Worm (Caenorhabditis elegans): ENCODE results near the gene sbsp-1.

Gene sbsp-1

DNA sequence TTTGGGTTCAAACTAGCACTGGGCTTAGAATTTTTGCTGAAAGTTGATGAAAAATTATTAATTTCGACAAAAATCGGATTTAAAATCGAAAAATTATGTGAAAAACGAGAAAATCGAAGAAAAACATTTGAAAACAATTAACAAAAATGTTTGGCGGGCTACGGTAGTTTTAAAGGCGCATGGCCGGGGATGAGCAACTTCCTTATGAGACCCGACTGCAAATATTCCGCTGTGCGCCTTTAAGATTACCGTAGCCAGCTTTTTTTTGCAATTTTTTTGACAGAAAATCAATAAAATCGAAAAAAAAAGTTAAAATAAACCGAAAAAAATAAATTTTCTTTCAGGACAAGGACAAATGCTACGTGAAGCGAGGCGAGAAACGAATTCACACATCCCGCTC, 44.8 kb downstream of the sbsp-1 start:
- TF ChIP-seq klf-2 (GFP tag; conservative IDR thresholded peaks at IDR 0.05): no peak
- TF ChIP-seq ref-1 (GFP tag; conservative IDR thresholded peaks at IDR 0.05): no peak
- no peak for TF ChIP-seq tab-1 (GFP tag; IDR thresholded peaks at IDR 0.05)
- no peak for TF ChIP-seq cog-1 (tag; optimal IDR thresholded peaks at IDR 0.05)
- no peak for TF ChIP-seq T22C8.4 (GFP tag; IDR thresholded peaks at IDR 0.05)
- TF ChIP-seq ztf-29 (GFP tag; IDR thresholded peaks at IDR 0.05): no peak
- TF ChIP-seq ztf-23 (GFP tag; IDR thresholded peaks at IDR 0.05): no peak
- no peak for TF ChIP-seq flt-1 (GFP tag; IDR thresholded peaks at IDR 0.05)
- no peak for TF ChIP-seq med-1 (GFP tag; optimal IDR thresholded peaks at IDR 0.05; ENCODE audit: insufficient read depth)

DNA sequence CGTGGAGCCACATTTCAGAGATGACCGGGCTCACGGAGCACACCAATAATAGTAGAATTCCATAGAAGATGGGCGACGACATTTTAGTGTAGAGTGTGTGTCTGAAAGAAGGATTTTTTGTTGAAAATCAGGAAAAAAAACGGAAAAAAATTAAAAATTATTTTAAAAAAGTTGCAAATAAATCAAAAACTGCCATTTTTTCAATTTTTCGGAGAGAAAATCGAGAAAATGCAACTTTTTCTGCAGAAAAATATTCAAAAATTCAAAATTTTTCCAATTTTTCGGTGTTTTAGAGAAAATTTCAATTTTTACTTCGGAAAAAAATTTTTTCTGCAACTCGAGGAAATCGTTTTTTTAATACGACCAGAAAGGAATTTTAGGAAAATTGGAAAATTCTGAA, 47.3 kb downstream of the sbsp-1 start, which contains the start of gene C44B9.3:
C44B9.3 (minus strand) TSS at position 101 of the 400 bp plus-strand sequence.
- no peak for TF ChIP-seq ref-1 (GFP tag; conservative IDR thresholded peaks at IDR 0.05)

DNA sequence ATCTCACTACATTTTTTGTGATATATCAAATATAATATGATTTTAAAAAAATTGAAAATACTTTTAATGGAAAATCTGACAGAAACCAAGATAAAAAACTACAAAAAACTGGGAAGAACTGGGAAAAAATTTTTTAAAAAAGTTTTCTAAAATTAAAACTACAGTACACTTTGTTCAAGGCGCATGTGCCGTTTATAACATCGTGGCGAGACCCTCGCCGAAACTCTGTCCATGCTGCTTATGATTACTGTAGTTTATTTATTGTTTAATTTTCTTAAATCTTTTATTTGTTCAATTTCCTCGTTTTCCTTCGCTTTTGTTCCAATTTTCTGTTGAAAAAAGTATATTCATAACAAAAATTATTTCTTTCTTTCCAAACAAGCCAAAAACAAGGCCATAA, 48.7 kb downstream of the sbsp-1 start, which contains the start of gene athp-1:
athp-1 (plus strand) TSS at position 305 of the 400 bp plus-strand sequence.
- no peak for TF ChIP-seq cog-1 (tag; optimal IDR thresholded peaks at IDR 0.05)
- TF ChIP-seq ref-1 (GFP tag; conservative IDR thresholded peaks at IDR 0.05): no peak
- no peak for TF ChIP-seq klf-2 (GFP tag; conservative IDR thresholded peaks at IDR 0.05)
- TF ChIP-seq ztf-23 (GFP tag; IDR thresholded peaks at IDR 0.05): no peak
- no peak for TF ChIP-seq T22C8.4 (GFP tag; IDR thresholded peaks at IDR 0.05)
- no peak for TF ChIP-seq med-1 (GFP tag; optimal IDR thresholded peaks at IDR 0.05; ENCODE audit: insufficient read depth)
- no peak for TF ChIP-seq ztf-29 (GFP tag; IDR thresholded peaks at IDR 0.05)
- no peak for TF ChIP-seq tab-1 (GFP tag; IDR thresholded peaks at IDR 0.05)

DNA sequence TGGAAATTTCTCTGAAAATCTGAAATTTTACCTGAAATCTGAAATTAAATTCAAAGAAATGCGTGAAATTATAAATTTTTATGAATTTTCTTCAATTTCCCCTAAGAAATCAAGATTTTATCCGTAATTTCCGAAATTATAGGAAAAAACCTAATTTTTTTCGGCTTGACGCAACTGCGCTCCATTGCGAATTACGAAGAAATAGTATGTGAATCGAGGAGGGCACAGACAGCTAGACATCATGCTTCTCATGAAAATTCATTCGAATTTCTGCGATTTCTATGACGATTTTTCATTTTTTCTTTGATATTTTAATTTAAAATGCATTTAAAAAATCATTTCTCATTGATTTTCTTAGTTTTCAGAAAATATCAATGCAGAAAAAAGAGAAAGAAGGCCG, 49.3 kb downstream of the sbsp-1 start:
- TF ChIP-seq tab-1 (GFP tag; IDR thresholded peaks at IDR 0.05) (no peak), cog-1 (tag; optimal IDR thresholded peaks at IDR 0.05) (no peak), T22C8.4 (GFP tag; IDR thresholded peaks at IDR 0.05) (no peak), ztf-29 (GFP tag; IDR thresholded peaks at IDR 0.05) (no peak), ref-1 (GFP tag; conservative IDR thresholded peaks at IDR 0.05) (no peak), med-1 (GFP tag; optimal IDR thresholded peaks at IDR 0.05; ENCODE audit: insufficient read depth) (no peak), flt-1 (GFP tag; IDR thresholded peaks at IDR 0.05) (no peak), ztf-23 (GFP tag; IDR thresholded peaks at IDR 0.05) (no peak), klf-2 (GFP tag; conservative IDR thresholded peaks at IDR 0.05) (no peak)

DNA sequence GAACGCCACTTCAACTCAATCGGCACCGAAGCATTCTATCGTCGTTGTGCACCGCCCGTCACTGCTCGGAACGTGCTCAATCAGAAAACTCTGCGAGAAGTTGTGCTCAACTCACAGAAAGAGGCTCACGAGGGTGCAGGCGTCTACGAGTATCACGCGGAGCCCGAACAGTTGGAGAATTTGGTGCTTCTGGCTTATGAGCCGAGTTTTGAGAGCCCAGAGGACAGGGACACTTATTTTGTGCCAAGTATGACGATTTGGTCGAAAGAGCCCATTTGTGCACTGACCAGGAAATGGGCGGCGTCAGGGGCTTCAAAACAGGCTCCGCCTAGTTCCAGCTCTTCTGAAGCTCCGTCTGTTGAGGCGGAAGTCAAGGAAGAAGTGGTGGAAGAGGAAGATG, 56.1 kb downstream of the sbsp-1 start:
- TF ChIP-seq flt-1 (GFP tag; IDR thresholded peaks at IDR 0.05): no peak
- no peak for TF ChIP-seq med-1 (GFP tag; optimal IDR thresholded peaks at IDR 0.05; ENCODE audit: insufficient read depth)
- no peak for TF ChIP-seq klf-2 (GFP tag; conservative IDR thresholded peaks at IDR 0.05)
- no peak for TF ChIP-seq T22C8.4 (GFP tag; IDR thresholded peaks at IDR 0.05)
- no peak for TF ChIP-seq cog-1 (tag; optimal IDR thresholded peaks at IDR 0.05)
- no peak for TF ChIP-seq ztf-23 (GFP tag; IDR thresholded peaks at IDR 0.05)
- no peak for TF ChIP-seq ref-1 (GFP tag; conservative IDR thresholded peaks at IDR 0.05)
- no peak for TF ChIP-seq tab-1 (GFP tag; IDR thresholded peaks at IDR 0.05)
- TF ChIP-seq ztf-29 (GFP tag; IDR thresholded peaks at IDR 0.05): no peak

Data from whole organism, midembryonic.